Worm (Caenorhabditis elegans) whole organism, mixed stage, embryonic: ENCODE results near the gene Y102A5C.4.

Source experiments
- nhr-28 ChIP-seq: fragments of 150-350 bp; optimal IDR thresholded peaks from 2 replicates; lab custom pipeline; 2014; ENCODE audit warnings: missing biosample characterization, missing genetic modification characterization
- nhr-76 ChIP-seq: sonication (generic microtip); optimal IDR thresholded peaks from 2 replicates; lab custom pipeline; 2017; ENCODE audit warnings: missing biosample characterization, missing genetic modification characterization
- snpc-4 ChIP-seq: fragments of 150-350 bp; optimal IDR thresholded peaks from 2 replicates; lab custom pipeline; 2014; ENCODE audit warnings: missing biosample characterization, missing genetic modification characterization

- TF ChIP-seq nhr-76: no peak
- TF ChIP-seq snpc-4 (tag; lab: Kevin White, UChicago): no peak
- TF ChIP-seq nhr-28 (tag; lab: Kevin White, UChicago): no peak
Observed at ce11 chrV:16909871-16910270, 12.2 kb upstream of the Y102A5C.4 start, which contains the start of gene F09C6.16.
